Fruit fly (Drosophila melanogaster): ENCODE measurements around the gene CG10713.

- no peak for TF ChIP-seq CTCF (optimal IDR thresholded peaks at IDR 0.05)
- no peak for TF ChIP-seq CG8478 (optimal IDR thresholded peaks at IDR 0.05)
These were observed 22.7 kb downstream of the CG10713 start, which contains the start of the genes CG10222 and flr for dm6 chr3L:13412200-13412885.

Measured in S2 (cell line).